Worm (Caenorhabditis elegans) whole organism, L4 larva: ENCODE data around the gene B0454.6.

Experiments used
- aly-2 ChIP-seq: sonication (generic microtip); optimal IDR thresholded peaks from 2 replicates; lab custom pipeline; 2018; ENCODE audit warnings: missing biosample characterization, missing genetic modification characterization
- ama-1 ChIP-seq: fragments of 150-350 bp; optimal IDR thresholded peaks from 2 replicates; lab custom pipeline; 2014; ENCODE audit warnings: inconsistent platforms, mixed read lengths
- ces-1 ChIP-seq: fragments of 150-350 bp; sonication (generic microtip); optimal IDR thresholded peaks from 4 replicates; lab custom pipeline; 2014; ENCODE audit warnings: missing biosample characterization, missing genetic modification reagents, missing genetic modification characterization
- dve-1 ChIP-seq: sonication (generic microtip); optimal IDR thresholded peaks from 2 replicates; lab custom pipeline; 2017; ENCODE audit warnings: antibody characterized with exemption, mild to moderate bottlenecking, missing genetic modification characterization, missing compliant biosample characterization; ENCODE audit not compliant: insufficient read depth
- egl-27 ChIP-seq: sonication (generic microtip); optimal IDR thresholded peaks from 3 replicates; lab custom pipeline; 2017; ENCODE audit warnings: missing biosample characterization, missing genetic modification reagents, missing genetic modification characterization
- lin-15B ChIP-seq: fragments of 150-350 bp; sonication (generic microtip); optimal IDR thresholded peaks from 3 replicates; lab custom pipeline; 2014; ENCODE audit warnings: missing biosample characterization, missing genetic modification characterization
- lin-39 ChIP-seq: fragments of 150-350 bp; optimal IDR thresholded peaks from 2 replicates; lab custom pipeline; 2014; ENCODE audit warnings: missing biosample characterization, missing genetic modification reagents, missing genetic modification characterization
- nhr-6 ChIP-seq: fragments of 150-350 bp; optimal IDR thresholded peaks from 2 replicates; lab custom pipeline; 2014; ENCODE audit warnings: missing biosample characterization, missing genetic modification characterization
- skn-1 ChIP-seq: fragments of 150-350 bp; optimal IDR thresholded peaks from 2 replicates; lab custom pipeline; 2014; ENCODE audit warnings: missing biosample characterization, missing genetic modification characterization
- snpc-4 ChIP-seq: fragments of 150-350 bp; optimal IDR thresholded peaks from 2 replicates; lab custom pipeline; 2014; ENCODE audit warnings: missing biosample characterization, missing genetic modification characterization
- tra-1 ChIP-seq: fragments of 200-800 bp; sonication (Bioruptor generic); IDR thresholded peaks from 2 replicates; pipeline ENCODE4 v1.3.6; 2022; ENCODE audit warnings: missing genetic modification reagents, missing genetic modification characterization, missing compliant biosample characterization
- zip-11 ChIP-seq: fragments of 200-800 bp; sonication (Bioruptor generic); IDR thresholded peaks from 2 replicates; pipeline ENCODE4 v1.3.6; 2022; ENCODE audit warnings: missing genetic modification characterization, missing compliant biosample characterization
- ztf-11 ChIP-seq: fragments of 150-350 bp; optimal IDR thresholded peaks from 2 replicates; lab custom pipeline; 2014; ENCODE audit warnings: missing biosample characterization, missing genetic modification characterization

ce11 chrII:3005499-3005898 lies 27.1 kb upstream of the B0454.6 start, which contains the start of gene lido-12:
- TF ChIP-seq skn-1 = no peak
- TF ChIP-seq lin-39 (tag; lab: Kevin White, UChicago) = no peak
- no peak for TF ChIP-seq dve-1 (tag; lab: Kevin White, UChicago)
- no peak for TF ChIP-seq ama-1 (lab: Kevin White, UChicago)
- TF ChIP-seq nhr-6 (tag; lab: Kevin White, UChicago) = no peak
- no peak for TF ChIP-seq ces-1 (GFP tag; lab: Kevin White, UChicago)
- TF ChIP-seq ztf-11 (tag; lab: Kevin White, UChicago) = no peak
- TF ChIP-seq aly-2 = no peak
- TF ChIP-seq lin-15B (tag; lab: Kevin White, UChicago) = no peak
- TF ChIP-seq tra-1 = no peak
- TF ChIP-seq snpc-4 (tag; lab: Kevin White, UChicago) = no peak
- no peak for TF ChIP-seq zip-11
- no peak for TF ChIP-seq egl-27
